Fruit fly (Drosophila melanogaster): ENCODE measurements around the gene mtSSB.

The mtSSB gene

DNA sequence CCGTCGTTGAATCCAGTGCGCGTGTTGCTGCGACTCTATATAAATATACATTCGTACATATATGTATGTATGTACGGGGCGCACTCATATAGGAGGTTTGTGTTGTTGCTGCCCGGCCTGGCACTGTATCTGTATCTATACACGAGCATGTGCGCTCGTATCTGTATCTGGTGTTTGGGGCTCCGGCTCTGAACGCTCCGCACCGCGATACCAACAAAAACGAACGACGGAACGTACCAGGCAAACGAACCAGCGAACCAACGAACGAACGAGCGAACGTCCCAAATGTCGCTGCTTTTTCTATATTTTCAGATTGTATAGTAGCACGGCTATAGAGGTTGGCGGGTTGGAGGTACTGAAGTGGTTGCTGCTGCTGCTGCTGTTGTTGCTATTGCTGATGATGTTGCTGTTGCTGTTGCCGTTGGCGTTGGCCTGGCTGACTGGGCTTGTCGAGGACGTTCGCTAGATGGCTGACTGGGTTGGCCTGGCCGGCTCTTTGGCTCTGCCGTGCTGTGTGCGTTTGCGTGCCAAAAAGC, 2.1 kb upstream of the mtSSB start (continued):
- 0 out of 2 replicates have a peak, but pooled peaks have one; percentile 9 for TF ChIP-seq tna (GFP tag; IDR thresholded peaks at IDR 0.05; ENCODE audit: partially characterized antibody)
- peak; percentile 76 for TF ChIP-seq vvl (GFP tag; IDR thresholded peaks at IDR 0.05)
- no peak; the same call in 1 of the 2 replicates for TF ChIP-seq MBD-R2 (GFP tag; IDR thresholded peaks at IDR 0.05)
- no peak for TF ChIP-seq CG12104 (GFP tag; optimal IDR thresholded peaks at IDR 0.05)
- no peak for TF ChIP-seq disco-r (GFP tag; optimal IDR thresholded peaks at IDR 0.05)
- peak; percentile 81 for TF ChIP-seq sens (GFP tag)
- TF ChIP-seq Gug (GFP tag; IDR thresholded peaks at IDR 0.05): no peak
- TF ChIP-seq Aef1 (GFP tag; IDR thresholded peaks at IDR 0.05): peak; percentile 71
- peak; percentile 22; the same call in 1 of the 3 replicates for TF ChIP-seq Optix (GFP tag; IDR thresholded peaks at IDR 0.05)
- TF ChIP-seq CG12071 (GFP tag; optimal IDR thresholded peaks at IDR 0.05): peak; percentile 45
- TF ChIP-seq CG17612 (GFP tag; IDR thresholded peaks at IDR 0.05): no peak
- TF ChIP-seq B-H2 (GFP tag; optimal IDR thresholded peaks at IDR 0.05): peak; percentile 60
- no peak for TF ChIP-seq ATbp (GFP tag; optimal IDR thresholded peaks at IDR 0.05)
- peak; percentile 37 for TF ChIP-seq CG13296 (GFP tag; optimal IDR thresholded peaks at IDR 0.05)
- TF ChIP-seq pros (GFP tag; optimal IDR thresholded peaks at IDR 0.05): peak; percentile 48
- 0 out of 2 replicates have a peak, but pooled peaks have one; percentile 50 for TF ChIP-seq ato (GFP tag; IDR thresholded peaks at IDR 0.05; ENCODE audit: partially characterized antibody)
- TF ChIP-seq sug (tag; optimal IDR thresholded peaks at IDR 0.05): peak; percentile 89
- peak; percentile 86 for TF ChIP-seq CG34376 (GFP tag; optimal IDR thresholded peaks at IDR 0.05)
- peak; percentile 65; the same call in 2 of the 3 replicates for TF ChIP-seq so (GFP tag; IDR thresholded peaks at IDR 0.05)
- TF ChIP-seq CG31365 (tag; optimal IDR thresholded peaks at IDR 0.05): peak; percentile 15
- peak; percentile 37 for TF ChIP-seq CrebB (tag; optimal IDR thresholded peaks at IDR 0.05)
- TF ChIP-seq psq (GFP tag; optimal IDR thresholded peaks at IDR 0.05): peak; percentile 36
- peak; percentile 3 for TF ChIP-seq D19B (GFP tag; optimal IDR thresholded peaks at IDR 0.05)
- peak; percentile 38 for TF ChIP-seq HHEX (GFP tag; optimal IDR thresholded peaks at IDR 0.05)
- TF ChIP-seq CG32767 (GFP tag; IDR thresholded peaks at IDR 0.05): peak; percentile 93
- TF ChIP-seq insv (GFP tag; optimal IDR thresholded peaks at IDR 0.05): peak in 1 of 2 experiments; percentile 17
- TF ChIP-seq CG15601 (tag; optimal IDR thresholded peaks at IDR 0.05): no peak
- TF ChIP-seq CG11504 (tag; optimal IDR thresholded peaks at IDR 0.05): peak; percentile 70
- TF ChIP-seq CG9215 (GFP tag; IDR thresholded peaks at IDR 0.05): no peak
- TF ChIP-seq nmo (GFP tag; optimal IDR thresholded peaks at IDR 0.05): no peak
- TF ChIP-seq unc-4 (GFP tag; IDR thresholded peaks at IDR 0.05; ENCODE audit: partially characterized antibody): 0 out of 2 replicates have a peak, but pooled peaks have one; percentile 13
- no peak for TF ChIP-seq btn (GFP tag; optimal IDR thresholded peaks at IDR 0.05)
- TF ChIP-seq chif (GFP tag; optimal IDR thresholded peaks at IDR 0.05): no peak
- TF ChIP-seq kni (GFP tag; optimal IDR thresholded peaks at IDR 0.05): peak; percentile 82
- TF ChIP-seq CG15269 (tag; optimal IDR thresholded peaks at IDR 0.05): peak; percentile 5
- peak; percentile 31 for TF ChIP-seq lilli (GFP tag; optimal IDR thresholded peaks at IDR 0.05)
- no peak for TF ChIP-seq CG9437 (GFP tag; optimal IDR thresholded peaks at IDR 0.05)
- TF ChIP-seq CG7963 (GFP tag; IDR thresholded peaks at IDR 0.05; ENCODE audit: partially characterized antibody): no peak
- TF ChIP-seq sna (GFP tag; IDR thresholded peaks at IDR 0.05; ENCODE audit: partially characterized antibody): 0 out of 2 replicates have a peak, but pooled peaks have one; percentile 56
- TF ChIP-seq gsb (GFP tag; IDR thresholded peaks at IDR 0.05): peak; percentile 44
- TF ChIP-seq CG9932 (GFP tag; IDR thresholded peaks at IDR 0.05): peak; percentile 62
- no peak; the same call in 2 of the 3 replicates for TF ChIP-seq B-H1 (GFP tag; IDR thresholded peaks at IDR 0.05)
- TF ChIP-seq BEAF-32 (GFP tag; optimal IDR thresholded peaks at IDR 0.05): no peak
- no peak for TF ChIP-seq CG7786 (GFP tag; optimal IDR thresholded peaks at IDR 0.05)
- TF ChIP-seq Nf-YB (GFP tag; optimal IDR thresholded peaks at IDR 0.05): peak; percentile 30
- peak; percentile 44 for TF ChIP-seq Dek (tag; optimal IDR thresholded peaks at IDR 0.05)
- no peak for TF ChIP-seq Chrac-16 (GFP tag; optimal IDR thresholded peaks at IDR 0.05)
- TF ChIP-seq CG12659 (GFP tag; optimal IDR thresholded peaks at IDR 0.05): peak; percentile 13
- peak; percentile 40 for TF ChIP-seq Hand (GFP tag; optimal IDR thresholded peaks at IDR 0.05)

Measured in whole organism, embryonic.